Fruit fly (Drosophila melanogaster): Measurements from ENCODE around the gene CG43336.

CG43336 gene

DNA sequence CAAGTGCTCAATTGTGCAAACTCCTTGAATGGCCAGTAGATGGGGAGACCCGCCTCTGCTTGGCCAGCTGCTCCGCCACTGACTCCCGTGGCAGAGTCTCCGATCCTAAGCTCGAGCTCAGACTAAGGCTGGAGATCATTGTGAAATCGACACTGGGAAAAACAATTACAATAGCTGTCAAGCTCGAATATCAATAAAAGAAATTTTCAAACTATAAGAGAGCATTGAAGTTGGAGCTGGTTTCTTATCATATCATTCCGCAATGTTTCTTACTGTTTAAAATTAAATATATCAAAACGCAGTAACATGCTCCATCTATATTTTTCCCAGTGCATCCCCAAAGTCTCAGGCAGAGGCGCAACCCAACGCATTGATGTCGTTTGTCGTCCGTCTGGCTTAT, 5.8 kb downstream of the CG43336 start (continued):
- no peak for TF ChIP-seq CG2678 (tag; optimal IDR thresholded peaks at IDR 0.05)
- TF ChIP-seq Doc3 (GFP tag; IDR thresholded peaks at IDR 0.05; ENCODE audit: partially characterized antibody), result no peak
- no peak for TF ChIP-seq Nf-YC (tag; optimal IDR thresholded peaks at IDR 0.05)
- TF ChIP-seq toy (GFP tag; IDR thresholded peaks at IDR 0.05), result no peak
- no peak for TF ChIP-seq tx (GFP tag; optimal IDR thresholded peaks at IDR 0.05)
- no peak for TF ChIP-seq bigmax (GFP tag; optimal IDR thresholded peaks at IDR 0.05)
- TF ChIP-seq NC2β (GFP tag; optimal IDR thresholded peaks at IDR 0.05), result peak; percentile 52
- TF ChIP-seq CG5180 (GFP tag; optimal IDR thresholded peaks at IDR 0.05), result no peak
- TF ChIP-seq Abd-B (GFP tag; optimal IDR thresholded peaks at IDR 0.05), result peak; percentile 38
- peak; percentile 44 for TF ChIP-seq bab2 (GFP tag; optimal IDR thresholded peaks at IDR 0.05)
- TF ChIP-seq dpn (GFP tag; optimal IDR thresholded peaks at IDR 0.05), result peak in 1 of 2 experiments; percentile 42
- TF ChIP-seq CG13894 (tag; optimal IDR thresholded peaks at IDR 0.05), result no peak
- no peak for TF ChIP-seq CG6272 (GFP tag; IDR thresholded peaks at IDR 0.05)
- no peak for TF ChIP-seq HLH54F (GFP tag; optimal IDR thresholded peaks at IDR 0.05)
- peak; percentile 70; the same call in 2 of the 3 replicates for TF ChIP-seq otp (GFP tag; IDR thresholded peaks at IDR 0.05)
- TF ChIP-seq twi (tag; optimal IDR thresholded peaks at IDR 0.05), result no peak
- TF ChIP-seq chif (GFP tag; optimal IDR thresholded peaks at IDR 0.05), result peak; percentile 53 to 76
- no peak for TF ChIP-seq Lim3 (GFP tag; IDR thresholded peaks at IDR 0.05)
- no peak for TF ChIP-seq Bgb (GFP tag; IDR thresholded peaks at IDR 0.05; ENCODE audit: partially characterized antibody)
- no peak for TF ChIP-seq cwo (GFP tag; optimal IDR thresholded peaks at IDR 0.05)
- no peak for TF ChIP-seq CG4617 (GFP tag; optimal IDR thresholded peaks at IDR 0.05; ENCODE audit: borderline replicate concordance)
- TF ChIP-seq CG15479 (GFP tag; optimal IDR thresholded peaks at IDR 0.05), result peak; percentile 2
- TF ChIP-seq CG12744 (GFP tag; optimal IDR thresholded peaks at IDR 0.05), result peak; percentile 9
- TF ChIP-seq D (optimal IDR thresholded peaks at IDR 0.05), result no peak
- TF ChIP-seq D (GFP tag; optimal IDR thresholded peaks at IDR 0.05), result peak; percentile 32
- TF ChIP-seq CG13775 (GFP tag; optimal IDR thresholded peaks at IDR 0.05), result peak; percentile 64
- TF ChIP-seq pho (GFP tag; optimal IDR thresholded peaks at IDR 0.05), result no peak
- TF ChIP-seq CG10565 (GFP tag; optimal IDR thresholded peaks at IDR 0.05), result no peak
- no peak for TF ChIP-seq slbo (GFP tag; IDR thresholded peaks at IDR 0.05)
- TF ChIP-seq CG8281 (tag; optimal IDR thresholded peaks at IDR 0.05), result peak; percentile 8
- no peak for TF ChIP-seq Fer1 (GFP tag; optimal IDR thresholded peaks at IDR 0.05)
- TF ChIP-seq CG3281 (GFP tag; optimal IDR thresholded peaks at IDR 0.05), result no peak
- TF ChIP-seq slp2 (GFP tag; optimal IDR thresholded peaks at IDR 0.05), result no peak
- no peak for TF ChIP-seq crp (GFP tag; optimal IDR thresholded peaks at IDR 0.05)
- TF ChIP-seq mld (GFP tag; IDR thresholded peaks at IDR 0.05; ENCODE audit: partially characterized antibody), result no peak
- no peak for TF ChIP-seq dmrt99B (tag; optimal IDR thresholded peaks at IDR 0.05)
- no peak for TF ChIP-seq CG13287 (GFP tag; IDR thresholded peaks at IDR 0.05; ENCODE audit: partially characterized antibody)
- TF ChIP-seq sc (optimal IDR thresholded peaks at IDR 0.05), result no peak
- TF ChIP-seq sc (GFP tag; optimal IDR thresholded peaks at IDR 0.05), result peak; percentile 27
- TF ChIP-seq sug (tag; optimal IDR thresholded peaks at IDR 0.05), result no peak
- TF ChIP-seq CG10654 (GFP tag; optimal IDR thresholded peaks at IDR 0.05), result peak; percentile 13
- no peak for TF ChIP-seq Dip2 (GFP tag; IDR thresholded peaks at IDR 0.05)
- peak; percentile 40 for TF ChIP-seq gcm (GFP tag; optimal IDR thresholded peaks at IDR 0.05)
- no peak for TF ChIP-seq Poxn (GFP tag; IDR thresholded peaks at IDR 0.05)
- TF ChIP-seq CG10462 (GFP tag; optimal IDR thresholded peaks at IDR 0.05), result peak; percentile 13
- no peak for TF ChIP-seq Fer3 (tag; optimal IDR thresholded peaks at IDR 0.05)
- TF ChIP-seq ab (GFP tag; optimal IDR thresholded peaks at IDR 0.05), result no peak
- peak; percentile 41 for TF ChIP-seq Xbp1 (GFP tag; optimal IDR thresholded peaks at IDR 0.05)
- no peak for TF ChIP-seq CG31224 (GFP tag; IDR thresholded peaks at IDR 0.05)
- peak; percentile 79 for TF ChIP-seq CG17829 (tag; optimal IDR thresholded peaks at IDR 0.05)
- TF ChIP-seq tio (GFP tag; optimal IDR thresholded peaks at IDR 0.05), result peak; percentile 41
